Worm (Caenorhabditis elegans): Measurements from ENCODE around the gene F53F8.6.

F53F8.6 gene

ce11 chrV:20703998-20704572, at the start of gene F53F8.6, which contains the start of gene F53F8.5 (continued):
- TF ChIP-seq attf-5 (GFP tag; optimal IDR thresholded peaks at IDR 0.05) (no peak), akir-1 (GFP tag; optimal IDR thresholded peaks at IDR 0.05) (no peak), nfya-1 (tag; optimal IDR thresholded peaks at IDR 0.05; ENCODE audit: borderline replicate concordance, insufficient read depth) (no peak), ekl-4 (GFP tag; IDR thresholded peaks at IDR 0.05) (no peak), madf-10 (tag; optimal IDR thresholded peaks at IDR 0.05) (no peak), ceh-58 (GFP tag; IDR thresholded peaks at IDR 0.05) (no peak), F57C9.4 (tag; optimal IDR thresholded peaks at IDR 0.05) (no peak), nhr-120 (GFP tag; IDR thresholded peaks at IDR 0.05) (no peak), hmg-1.2 (GFP tag; IDR thresholded peaks at IDR 0.05) (peak; percentile 96), rcor-1 (GFP tag; IDR thresholded peaks at IDR 0.05) (no peak), aptf-3 (GFP tag; IDR thresholded peaks at IDR 0.05) (no peak), dpff-1 (tag; optimal IDR thresholded peaks at IDR 0.05) (no peak), bed-2 (GFP tag; IDR thresholded peaks at IDR 0.05) (no peak), F33H1.4 (GFP tag; IDR thresholded peaks at IDR 0.05) (no peak), let-526 (GFP tag; IDR thresholded peaks at IDR 0.05) (no peak), efl-1 (GFP tag; optimal IDR thresholded peaks at IDR 0.05) (peak; percentile 20), ceh-27 (GFP tag; optimal IDR thresholded peaks at IDR 0.05) (no peak)

DNA sequence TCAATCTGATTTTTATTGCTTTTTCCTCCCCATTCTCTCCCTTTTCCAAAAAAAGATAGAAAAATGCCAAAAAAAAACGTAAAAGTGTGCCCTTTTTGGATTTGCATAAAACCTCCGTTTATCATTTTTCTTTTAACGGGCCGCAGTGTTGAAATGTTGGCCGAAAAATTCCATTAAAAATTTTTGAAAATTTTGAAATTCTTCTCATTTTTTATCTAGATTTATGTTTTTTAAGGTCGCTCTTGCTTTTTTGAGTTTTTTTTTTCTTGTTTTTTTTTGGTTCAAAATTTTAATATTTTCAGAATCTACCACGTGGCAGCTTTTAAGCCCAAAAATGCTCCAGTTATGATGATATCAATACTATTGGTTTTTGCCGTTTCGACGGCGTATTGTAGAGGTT, 49.7 kb upstream of the F53F8.6 start, which contains the start of gene mnr-1:
mnr-1 (plus strand) TSS at position 301 of the 400 bp plus-strand sequence.
- no peak for TF ChIP-seq pha-4 (tag; optimal IDR thresholded peaks at IDR 0.05)
- no peak for TF ChIP-seq pbrm-1 (GFP tag; IDR thresholded peaks at IDR 0.05)
- TF ChIP-seq hsf-1 (GFP tag; IDR thresholded peaks at IDR 0.05) = no peak
- TF ChIP-seq hlh-12 (tag; optimal IDR thresholded peaks at IDR 0.05) = no peak
- TF ChIP-seq nfya-1 (tag; optimal IDR thresholded peaks at IDR 0.05; ENCODE audit: borderline replicate concordance, insufficient read depth) = no peak
- TF ChIP-seq hlh-26 (GFP tag; conservative IDR thresholded peaks at IDR 0.05) = no peak
- TF ChIP-seq nfyb-1 (GFP tag; IDR thresholded peaks at IDR 0.05) = no peak
- no peak for TF ChIP-seq lin-54 (GFP tag; optimal IDR thresholded peaks at IDR 0.05)

DNA sequence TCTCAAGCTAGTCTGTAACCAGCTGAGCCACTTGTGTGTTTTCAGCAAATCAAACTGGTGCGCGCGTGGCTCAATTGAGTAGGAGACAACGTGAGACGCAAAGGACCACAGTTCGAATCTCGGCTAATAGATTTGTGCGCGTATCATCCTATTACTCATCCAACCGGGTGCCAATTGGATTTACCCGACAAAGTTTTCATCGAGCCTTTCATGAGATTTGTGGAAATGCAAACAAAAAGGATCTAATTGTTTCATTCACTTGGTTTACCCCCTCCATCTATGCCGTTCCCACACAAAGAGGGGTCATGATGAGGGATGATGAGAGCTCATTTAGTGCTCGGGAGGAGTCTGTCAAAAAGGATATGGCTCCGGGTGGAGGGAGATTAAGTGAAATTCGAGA, 48.9 kb upstream of the F53F8.6 start:
- no peak for TF ChIP-seq let-526 (GFP tag; IDR thresholded peaks at IDR 0.05)
- TF ChIP-seq ceh-91 (GFP tag; IDR thresholded peaks at IDR 0.05) = no peak
- TF ChIP-seq bed-1 (GFP tag; IDR thresholded peaks at IDR 0.05) = 0 out of 2 replicates have a peak, but pooled peaks have one; percentile 50
- TF ChIP-seq dpl-1 (GFP tag; optimal IDR thresholded peaks at IDR 0.05) = no peak
- TF ChIP-seq Y53G8AR.9 (GFP tag; conservative IDR thresholded peaks at IDR 0.05) = no peak
- TF ChIP-seq rpc-1 (optimal IDR thresholded peaks at IDR 0.05) = no peak
- TF ChIP-seq rpc-1 (tag; optimal IDR thresholded peaks at IDR 0.05) = peak; percentile 27
- TF ChIP-seq somi-1 (GFP tag; optimal IDR thresholded peaks at IDR 0.05) = no peak
- no peak for TF ChIP-seq mel-28 (tag; optimal IDR thresholded peaks at IDR 0.05; ENCODE audit: borderline replicate concordance)
- no peak for TF ChIP-seq him-1 (tag; optimal IDR thresholded peaks at IDR 0.05)
- TF ChIP-seq B0261.1 (tag; optimal IDR thresholded peaks at IDR 0.05) = no peak
- no peak for TF ChIP-seq ztf-6 (GFP tag; IDR thresholded peaks at IDR 0.05)
- TF ChIP-seq xnd-1 (tag; optimal IDR thresholded peaks at IDR 0.05) = no peak
- no peak for TF ChIP-seq zim-3 (tag; optimal IDR thresholded peaks at IDR 0.05)

Data from whole organism, young adult.